Fruit fly (Drosophila melanogaster) Kc167 (cell line): ENCODE results near the gene Oseg4.

ENCODE experiments used
- Myc ChIP-seq: fragments of >200 bp; optimal IDR thresholded peaks from 2 replicates; lab custom pipeline; 2017; ENCODE audit warnings: missing external identifiers
- Sin3A ChIP-seq: fragments of >200 bp; optimal IDR thresholded peaks from 2 replicates; lab custom pipeline; 2018; ENCODE audit warnings: missing external identifiers
- h ChIP-seq: fragments of >200 bp; optimal IDR thresholded peaks from 3 replicates; lab custom pipeline; 2018; ENCODE audit warnings: missing external identifiers
- insv ChIP-seq: fragments of >200 bp; optimal IDR thresholded peaks from 3 replicates; lab custom pipeline; 2018; ENCODE audit warnings: missing external identifiers
- psq ChIP-seq: fragments of >200 bp; optimal IDR thresholded peaks from 2 replicates; lab custom pipeline; 2017; ENCODE audit warnings: missing external identifiers
- ttk ChIP-seq: sonication (Bioruptor generic); optimal IDR thresholded peaks from 2 replicates; lab custom pipeline; 2017; ENCODE audit warnings: missing external identifiers

The Oseg4 gene

DNA sequence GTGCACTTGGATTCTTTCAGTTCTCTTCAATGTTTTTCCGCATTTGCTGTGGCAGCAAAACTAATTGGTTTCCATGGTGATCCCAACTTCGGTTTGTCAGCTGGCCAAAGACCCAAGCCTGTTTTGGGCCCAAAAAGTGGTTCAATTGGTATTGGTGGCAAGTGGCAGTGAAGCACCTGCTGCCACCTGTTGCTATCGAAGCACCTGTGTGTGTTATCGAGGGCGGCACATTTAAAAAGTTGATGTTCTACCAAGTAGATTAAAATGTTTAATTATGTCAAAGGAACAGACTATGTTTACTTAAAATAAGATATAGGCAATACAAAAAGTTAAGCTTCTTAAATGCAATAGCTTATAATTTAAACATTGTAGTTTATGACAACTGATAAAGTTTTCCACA is at the start of gene Oseg4:
Gene Oseg4, minus strand, starts transcription at position 165 of the 400 bp plus-strand sequence.
- no peak for TF ChIP-seq psq
- TF ChIP-seq insv (lab: Kevin White, UChicago), result no peak
- TF ChIP-seq Sin3A, result no peak
- no peak for TF ChIP-seq ttk
- no peak for TF ChIP-seq Myc
- no peak for TF ChIP-seq h

DNA sequence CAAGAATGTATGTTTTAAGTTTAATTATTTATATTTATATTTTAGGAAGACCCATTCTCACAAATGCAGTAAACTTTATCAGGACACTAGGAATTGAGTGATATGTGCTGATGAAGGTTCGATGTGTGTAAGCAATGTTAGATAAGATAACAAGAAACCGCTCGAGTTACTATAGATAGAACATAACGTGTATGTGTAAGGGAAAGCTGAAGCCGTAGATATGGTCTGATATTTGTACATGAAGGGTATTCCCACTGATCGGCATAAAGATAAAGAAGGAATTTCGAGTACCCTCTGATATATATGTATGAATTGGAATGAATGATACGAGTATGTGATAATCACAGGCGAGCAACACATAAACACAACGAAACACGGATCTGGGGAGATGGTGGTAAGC is 48.5 kb upstream of the Oseg4 start:
- TF ChIP-seq Myc, result no peak
- TF ChIP-seq insv (lab: Kevin White, UChicago), result no peak
- TF ChIP-seq ttk, result no peak
- TF ChIP-seq Sin3A, result no peak
- no peak for TF ChIP-seq psq
- TF ChIP-seq h, result no peak

DNA sequence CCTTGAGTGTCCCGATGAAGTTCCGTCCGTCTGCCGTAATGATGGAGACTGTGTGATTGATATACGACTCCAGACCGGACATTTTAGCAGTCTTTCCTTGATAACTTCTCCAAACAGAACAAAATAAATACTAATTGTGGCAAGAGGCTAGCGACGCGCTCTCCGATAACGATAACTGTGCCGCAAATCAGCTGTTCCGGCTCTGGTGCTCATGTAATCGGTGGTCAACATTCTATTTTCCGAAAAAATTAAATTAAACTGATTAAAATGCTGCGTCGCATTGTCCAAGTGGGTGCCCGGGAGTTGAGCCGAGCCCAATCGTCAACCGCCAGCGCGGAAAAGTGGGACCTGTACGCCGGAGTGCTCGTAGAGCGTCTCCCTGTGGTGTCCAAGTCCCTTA is 41.7 kb upstream of the Oseg4 start, which contains the start of the genes CG2021 and mRpL46:
Gene CG2021, minus strand, starts transcription at position 163 of the 400 bp plus-strand sequence.
Gene mRpL46, plus strand, starts transcription at position 191 of the 400 bp plus-strand sequence.
- TF ChIP-seq insv (lab: Kevin White, UChicago) (no peak), ttk (no peak), h (no peak), Sin3A (no peak), Myc (no peak), psq (no peak)

DNA sequence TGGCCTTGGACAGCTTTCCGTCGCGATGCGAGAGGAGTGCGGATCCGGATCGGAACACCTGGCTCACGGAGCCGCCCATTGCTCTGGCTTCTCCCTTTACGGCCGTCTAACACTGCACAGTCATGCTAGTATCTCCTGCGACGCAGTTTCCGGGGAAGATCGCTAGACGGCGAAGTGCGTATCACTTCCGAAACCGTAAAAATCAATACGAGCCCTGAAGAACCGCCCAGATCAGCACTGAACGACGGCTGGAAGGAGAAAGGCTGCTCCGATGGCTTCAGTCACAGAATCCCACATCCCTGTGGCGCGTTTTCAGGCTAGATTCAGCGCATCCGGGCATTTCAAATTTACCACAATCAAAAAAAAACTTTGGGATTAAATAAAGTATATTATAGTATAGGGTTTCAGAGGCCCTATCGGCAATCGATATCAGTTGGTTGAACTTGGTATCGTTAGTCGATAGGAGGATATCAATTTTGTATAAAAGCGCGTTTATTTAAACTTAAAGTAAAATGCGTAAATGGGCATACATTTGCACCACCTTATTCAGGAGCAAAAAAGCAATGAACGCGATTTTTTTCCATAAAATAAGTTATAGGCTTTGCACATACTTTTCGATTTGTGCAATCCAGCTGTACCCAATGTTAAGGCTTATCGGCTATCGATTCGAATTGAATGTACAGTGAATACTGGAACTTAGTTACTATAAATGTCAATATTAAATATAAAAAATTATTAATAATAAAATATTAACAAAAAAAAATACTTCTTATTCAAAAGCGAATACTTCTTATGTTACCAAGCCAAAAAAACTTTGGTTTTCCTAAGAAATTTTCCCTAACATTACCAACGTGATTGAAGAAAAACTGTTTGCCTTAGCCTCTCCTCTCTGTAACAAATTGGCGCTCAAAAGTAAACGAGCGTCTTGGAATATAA is 39.4 kb upstream of the Oseg4 start, which contains the start of the genes CG13933 and PolD2:
Gene CG13933, minus strand, starts transcription at position 435 of the 936 bp plus-strand sequence.
Gene PolD2, plus strand, starts transcription at position 921 of the 936 bp plus-strand sequence.
- no peak for TF ChIP-seq insv (lab: Kevin White, UChicago)
- no peak for TF ChIP-seq Myc

DNA sequence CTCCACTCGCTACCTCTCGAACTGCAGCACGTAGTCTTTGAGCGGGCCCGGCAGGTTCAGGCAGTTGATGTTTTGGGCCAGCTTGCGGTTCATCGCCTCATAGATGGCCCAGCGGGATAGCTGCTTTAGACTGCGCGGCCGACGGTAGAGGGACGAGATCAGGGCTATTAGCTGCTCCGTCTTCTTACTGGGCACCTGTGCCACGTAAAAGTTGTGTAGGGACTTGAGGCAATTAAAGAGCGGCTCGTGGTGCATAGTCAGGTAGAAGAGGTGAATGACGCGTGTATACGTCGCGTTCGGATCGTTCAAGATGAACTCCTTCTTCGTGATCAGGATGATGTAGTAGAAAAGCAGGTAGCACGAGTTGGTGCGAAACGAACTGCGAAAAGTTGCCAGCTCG is 37.0 kb upstream of the Oseg4 start:
- no peak for TF ChIP-seq ttk

DNA sequence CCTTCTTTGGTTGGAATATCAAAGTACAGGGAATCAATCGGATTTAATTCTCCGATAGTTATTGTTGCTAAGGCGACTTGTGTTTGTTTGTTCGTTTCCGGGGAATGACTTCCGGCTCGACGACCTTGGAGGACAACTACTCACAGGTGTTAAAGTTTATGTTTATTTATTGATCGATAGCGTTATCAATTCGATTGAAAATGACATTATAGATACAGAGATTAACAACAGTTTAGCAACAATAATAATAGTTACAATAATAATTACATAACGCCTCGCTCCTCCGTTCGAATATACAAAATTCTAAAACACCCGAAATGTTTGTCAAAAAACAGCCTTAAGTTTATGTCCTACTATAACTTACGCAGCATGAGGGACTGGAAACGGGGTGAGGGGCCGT is 36.1 kb upstream of the Oseg4 start, which contains the start of gene Dhc62B:
Gene Dhc62B, minus strand, starts transcription at position 101 of the 400 bp plus-strand sequence.
- TF ChIP-seq Sin3A, result no peak
- TF ChIP-seq insv (lab: Kevin White, UChicago), result no peak
- no peak for TF ChIP-seq ttk
- TF ChIP-seq Myc, result no peak
- TF ChIP-seq psq, result no peak

DNA sequence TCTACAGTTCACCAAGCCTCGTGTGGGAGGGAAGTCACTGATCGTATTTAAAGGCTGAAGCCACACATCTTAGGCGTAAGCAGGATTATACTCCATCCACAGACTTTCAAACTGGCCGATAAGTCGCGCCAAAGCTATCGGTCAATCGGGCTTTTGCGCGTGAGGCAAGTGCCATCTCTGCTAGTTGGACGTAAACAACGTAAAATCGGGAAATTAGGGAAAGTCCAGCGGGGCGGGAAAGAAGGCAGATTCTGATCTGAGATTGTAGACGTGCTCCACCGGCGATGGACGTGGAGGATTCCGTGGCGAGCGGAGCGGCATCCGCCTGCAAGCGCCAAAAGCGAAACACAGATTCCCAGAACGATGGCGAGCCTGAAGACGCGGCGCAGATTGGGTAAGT is 20.6 kb upstream of the Oseg4 start, which contains the start of gene CG8001:
Gene CG8001, plus strand, starts transcription at position 17 of the 400 bp plus-strand sequence.
- TF ChIP-seq Sin3A (no peak), h (no peak), insv (lab: Kevin White, UChicago) (no peak), ttk (no peak), psq (no peak), Myc (no peak)

DNA sequence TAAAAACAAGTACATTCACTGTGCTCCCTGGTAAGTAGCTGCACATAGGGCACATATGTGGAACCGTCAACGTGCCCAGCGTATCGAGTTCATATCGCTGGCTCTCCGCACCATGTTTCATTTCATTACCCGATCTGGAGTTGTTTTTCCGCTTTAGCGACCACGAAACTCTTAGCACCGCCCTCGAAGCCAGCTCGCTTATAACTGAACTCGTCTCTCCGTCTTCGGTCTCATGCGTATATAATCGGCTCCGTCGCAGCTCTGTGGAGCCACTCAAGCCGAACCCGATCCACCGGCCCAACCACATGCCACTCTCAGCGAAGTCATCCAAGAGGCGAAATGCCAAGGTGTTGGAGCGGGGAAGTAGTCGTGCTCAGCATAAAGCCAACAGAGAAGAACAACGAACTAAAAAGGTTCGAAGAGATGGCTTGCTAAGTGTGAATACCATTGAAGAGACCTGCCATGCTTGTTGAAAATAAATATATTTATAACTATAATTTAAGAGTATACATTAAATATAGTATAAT is 20.0 kb upstream of the Oseg4 start, which contains the start of gene Cht2:
Gene Cht2, minus strand, starts transcription at position 477 of the 527 bp plus-strand sequence.
- TF ChIP-seq ttk (no peak), Myc (no peak), h (no peak), Sin3A (no peak), insv (lab: Kevin White, UChicago) (no peak), psq (no peak)

DNA sequence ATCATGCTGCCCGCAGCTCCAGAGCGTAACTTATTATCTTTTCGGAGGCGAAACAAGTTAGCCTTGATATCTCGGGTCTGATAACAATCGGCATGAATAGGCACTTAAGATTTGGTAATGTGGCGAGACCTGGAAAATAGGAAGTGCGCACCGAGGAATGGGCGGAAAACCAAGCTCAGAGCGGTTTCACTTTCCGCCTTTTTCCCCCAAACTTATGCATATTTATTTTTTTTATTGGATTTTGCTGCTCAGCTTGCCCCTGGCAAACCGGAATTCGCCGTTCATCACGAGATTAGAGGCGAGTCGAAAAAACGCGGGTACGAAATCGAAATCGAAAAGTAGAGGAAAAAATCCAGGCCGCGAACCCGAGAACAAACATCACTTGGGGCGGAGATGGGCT is 19.4 kb upstream of the Oseg4 start:
- TF ChIP-seq Myc (no peak), insv (lab: Kevin White, UChicago) (no peak), ttk (no peak), h (no peak), psq (no peak), Sin3A (no peak)

DNA sequence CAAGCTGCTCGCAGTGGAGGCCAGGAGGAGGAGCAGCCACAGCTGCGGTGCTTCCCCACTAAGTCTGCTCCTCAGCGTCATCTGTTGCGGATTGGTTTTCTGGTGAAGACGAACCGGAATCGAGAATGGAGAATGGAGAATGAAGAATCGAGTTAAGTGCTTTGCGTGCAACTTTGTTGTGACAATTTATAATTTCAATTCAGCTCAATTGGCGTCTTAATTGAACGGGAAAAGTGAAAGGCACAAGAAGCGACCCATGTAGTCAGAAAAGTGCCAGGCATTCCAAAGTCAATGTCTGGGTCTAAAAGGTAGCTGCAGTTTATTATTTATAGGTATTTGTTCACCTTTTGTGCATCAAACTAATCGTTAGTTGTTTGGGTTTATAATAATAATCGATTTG is 18.7 kb upstream of the Oseg4 start:
- TF ChIP-seq ttk (no peak), psq (no peak), Sin3A (no peak), insv (lab: Kevin White, UChicago) (no peak), h (no peak), Myc (no peak)

DNA sequence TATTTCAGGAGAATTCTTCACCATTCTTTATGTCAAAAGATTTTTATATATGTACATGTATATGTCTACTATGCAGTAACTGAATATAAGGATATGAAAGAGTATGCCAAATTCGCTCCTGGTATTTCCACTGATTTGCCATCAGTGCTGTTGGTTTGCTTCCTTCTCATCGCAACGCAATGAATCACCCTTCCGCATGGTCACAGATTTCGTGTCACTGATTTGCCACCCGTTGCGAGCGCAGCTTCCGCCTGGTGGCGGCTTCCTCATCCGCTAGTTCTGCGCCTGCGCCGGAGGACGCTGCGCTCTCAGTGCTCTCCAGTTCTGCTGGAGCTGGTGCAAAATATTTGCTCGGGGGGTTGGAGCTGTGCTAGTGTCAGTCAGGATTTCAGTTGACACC is 12.7 kb upstream of the Oseg4 start:
- TF ChIP-seq Sin3A (no peak), insv (lab: Kevin White, UChicago) (no peak), h (no peak), ttk (no peak), psq (no peak), Myc (no peak)

DNA sequence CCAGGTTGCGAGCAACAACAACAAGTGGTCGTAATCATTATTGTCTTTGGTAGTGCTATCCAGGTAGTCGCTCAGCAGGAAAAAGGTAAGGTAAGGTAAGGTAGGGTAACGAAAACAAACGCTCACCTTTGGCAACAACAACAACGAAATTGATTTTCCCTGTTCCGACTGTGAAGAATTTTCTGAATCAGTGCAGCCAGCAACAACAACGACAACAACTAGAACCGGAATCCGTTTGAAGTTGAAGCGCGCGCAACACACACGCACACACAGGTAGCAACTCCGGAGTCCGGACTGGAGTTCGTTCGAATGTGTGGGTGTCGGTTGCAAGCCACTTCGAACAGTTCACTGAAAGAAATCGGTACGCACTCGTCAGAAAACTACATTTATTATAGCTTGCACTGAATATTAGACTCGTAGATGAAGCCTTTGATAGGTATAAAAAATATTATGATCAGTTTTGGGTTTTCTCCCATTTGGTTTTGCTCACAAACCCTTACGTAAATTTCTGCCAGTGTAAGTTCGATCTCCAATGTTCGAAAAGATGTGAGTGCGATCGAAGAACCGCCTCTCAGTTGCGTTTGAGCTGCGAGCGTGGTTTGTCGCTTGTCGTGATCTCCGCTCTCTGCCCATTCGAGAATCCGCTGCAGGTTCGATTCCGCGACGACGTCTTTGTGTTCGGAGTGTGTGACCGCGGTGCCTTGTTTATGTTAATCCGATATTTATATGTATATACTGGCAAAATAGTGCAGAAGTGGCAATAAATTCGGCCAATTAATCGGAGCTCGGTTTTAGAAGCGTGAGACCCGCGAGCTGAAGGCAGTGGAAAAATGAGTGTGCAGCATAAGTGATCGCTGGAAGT is 11.0 kb upstream of the Oseg4 start, which contains the start of gene CG13921:
Gene CG13921, plus strand, starts transcription at position 570 of the 862 bp plus-strand sequence.
- TF ChIP-seq psq (no peak), ttk (no peak), h (no peak), Myc (no peak)

DNA sequence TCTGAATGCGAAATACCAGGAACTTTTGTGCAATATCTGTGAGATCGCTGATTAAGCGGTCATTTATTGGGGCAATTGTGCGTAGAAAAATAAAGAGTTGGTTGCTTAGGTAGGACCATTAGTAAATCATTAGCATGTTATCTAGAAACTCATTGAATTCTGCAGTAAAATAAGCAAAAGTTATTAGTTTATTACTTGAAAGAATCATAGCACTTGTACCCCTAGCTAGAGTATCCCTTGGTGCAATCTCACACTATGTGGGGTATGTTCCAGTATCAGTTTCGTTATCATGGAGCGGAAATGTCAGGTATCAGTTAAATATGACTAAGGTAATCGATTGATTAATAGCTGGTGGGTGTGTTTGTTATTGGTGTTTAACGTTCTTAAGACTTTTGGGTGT is 9.9 kb upstream of the Oseg4 start:
- TF ChIP-seq insv (lab: Kevin White, UChicago) (no peak), h (no peak), Sin3A (no peak), psq (no peak), ttk (no peak), Myc (no peak)
